Fruit fly (Drosophila melanogaster) whole organism, embryonic: ENCODE results near the gene mAcon1.

Source experiments
- CG10267 ChIP-seq: fragments of 200-800 bp; sonication (Bioruptor generic); optimal IDR thresholded peaks from 2 replicates; lab custom pipeline; 2018; ENCODE audit warnings: missing biosample characterization, mild to moderate bottlenecking, missing genetic modification characterization, moderate library complexity
- CG12155 ChIP-seq: fragments of 200-800 bp; sonication (Bioruptor generic); optimal IDR thresholded peaks from 3 replicates; lab custom pipeline; 2016; ENCODE audit warnings: missing biosample characterization, missing genetic modification characterization
- CG14667 ChIP-seq: fragments of 200-800 bp; sonication (Bioruptor generic); IDR thresholded peaks from 2 replicates; pipeline ENCODE4 v1.3.6; 2022; ENCODE audit warnings: missing biosample characterization, missing genetic modification characterization
- CG16815 ChIP-seq: fragments of 200-800 bp; sonication (Bioruptor generic); optimal IDR thresholded peaks from 3 replicates; lab custom pipeline; 2017; ENCODE audit warnings: missing biosample characterization, mild to moderate bottlenecking, missing genetic modification characterization
- CG16863 ChIP-seq: fragments of 200-800 bp; sonication (Bioruptor generic); optimal IDR thresholded peaks from 3 replicates; lab custom pipeline; 2016; ENCODE audit warnings: missing biosample characterization, missing genetic modification characterization
- CG17568 ChIP-seq: fragments of 200-800 bp; sonication (Bioruptor generic); optimal IDR thresholded peaks from 2 replicates; lab custom pipeline; 2018; ENCODE audit warnings: missing biosample characterization, mild to moderate bottlenecking, missing genetic modification characterization, moderate library complexity
- CG17802 ChIP-seq: fragments of 200-800 bp; sonication (Bioruptor generic); optimal IDR thresholded peaks from 2 replicates; lab custom pipeline; 2018; ENCODE audit warnings: missing biosample characterization, mild to moderate bottlenecking, missing genetic modification characterization, moderate library complexity
- CG2120 ChIP-seq: fragments of 200-800 bp; sonication (Bioruptor generic); optimal IDR thresholded peaks from 3 replicates; lab custom pipeline; 2016; ENCODE audit warnings: missing biosample characterization, missing genetic modification characterization
- CG2875 ChIP-seq: fragments of 200-800 bp; sonication (Bioruptor generic); optimal IDR thresholded peaks from 2 replicates; lab custom pipeline; 2017; ENCODE audit warnings: missing biosample characterization, mild to moderate bottlenecking, missing genetic modification characterization, missing genetic modification reagents
- CG33213 ChIP-seq: fragments of 200-800 bp; sonication (Bioruptor generic); optimal IDR thresholded peaks from 3 replicates; lab custom pipeline; 2016; ENCODE audit warnings: missing biosample characterization, missing genetic modification characterization
- CG4328 ChIP-seq: fragments of 200-800 bp; sonication (Bioruptor generic); optimal IDR thresholded peaks from 3 replicates; lab custom pipeline; 2017; ENCODE audit warnings: missing biosample characterization, missing genetic modification reagents, missing genetic modification characterization
- CG43689 ChIP-seq: fragments of 200-800 bp; sonication (Bioruptor generic); IDR thresholded peaks from 2 replicates; pipeline ENCODE4 v1.3.6; 2022; ENCODE audit warnings: missing biosample characterization, missing genetic modification characterization
- CG4617 ChIP-seq: fragments of 200-800 bp; sonication (Bioruptor generic); optimal IDR thresholded peaks from 3 replicates; lab custom pipeline; 2016; ENCODE audit warnings: missing biosample characterization, missing genetic modification characterization, borderline replicate concordance
- CG5180 ChIP-seq: fragments of 200-800 bp; sonication (Bioruptor generic); optimal IDR thresholded peaks from 3 replicates; lab custom pipeline; 2017; ENCODE audit warnings: missing biosample characterization, missing genetic modification characterization, mild to moderate bottlenecking, moderate library complexity, missing genetic modification reagents
- CG6791 ChIP-seq: fragments of 200-800 bp; sonication (Bioruptor generic); IDR thresholded peaks from 3 replicates; pipeline ENCODE4 v1.3.6; 2022; ENCODE audit warnings: missing biosample characterization, missing genetic modification characterization; ENCODE audit not compliant: partially characterized antibody
- CG7372 ChIP-seq: fragments of 200-800 bp; sonication (Bioruptor generic); IDR thresholded peaks from 2 replicates; pipeline ENCODE4 v1.3.6; 2022; ENCODE audit warnings: missing biosample characterization, missing genetic modification characterization
- CG8089 ChIP-seq: fragments of 200-800 bp; sonication (Bioruptor generic); optimal IDR thresholded peaks from 3 replicates; lab custom pipeline; 2016; ENCODE audit warnings: missing biosample characterization, missing genetic modification characterization
- CG9215 ChIP-seq: fragments of 200-800 bp; sonication (Bioruptor generic); IDR thresholded peaks from 2 replicates; pipeline ENCODE4 v1.3.6; 2022; ENCODE audit warnings: missing biosample characterization, missing genetic modification characterization
- CG9932 ChIP-seq: fragments of 200-800 bp; sonication (Bioruptor generic); IDR thresholded peaks from 2 replicates; pipeline ENCODE4 v1.3.6; 2022; ENCODE audit warnings: missing biosample characterization, missing genetic modification characterization
- D19A ChIP-seq: fragments of 200-800 bp; optimal IDR thresholded peaks from 3 replicates; lab custom pipeline; 2019; ENCODE audit warnings: missing biosample characterization, mild to moderate bottlenecking, missing genetic modification characterization, moderate library complexity
- Dfd ChIP-seq, 2 experiments: fragments of >200 bp; optimal IDR thresholded peaks; 2 replicates each; lab custom pipeline; 2017; ENCODE audit warnings: missing biosample characterization in 2 of 2, missing genetic modification characterization in 2 of 2
- E2f1 ChIP-seq: fragments of 200-800 bp; sonication (Bioruptor generic); IDR thresholded peaks from 2 replicates; pipeline ENCODE4 v1.3.6; 2022; ENCODE audit warnings: missing biosample characterization, missing genetic modification characterization
- Ets97D ChIP-seq: fragments of 200-800 bp; sonication (Bioruptor generic); optimal IDR thresholded peaks from 3 replicates; lab custom pipeline; 2016; ENCODE audit warnings: missing biosample characterization, missing genetic modification characterization
- H15 ChIP-seq: fragments of 200-800 bp; sonication (Bioruptor generic); IDR thresholded peaks from 3 replicates; pipeline ENCODE4 v1.3.6; 2022; ENCODE audit warnings: missing biosample characterization, missing genetic modification characterization
- HHEX ChIP-seq: fragments of 200-800 bp; sonication (Bioruptor generic); optimal IDR thresholded peaks from 3 replicates; lab custom pipeline; 2017; ENCODE audit warnings: missing biosample characterization, mild to moderate bottlenecking, missing genetic modification characterization, missing genetic modification reagents
- HmgZ ChIP-seq: fragments of 200-800 bp; sonication (Bioruptor generic); optimal IDR thresholded peaks from 2 replicates; lab custom pipeline; 2018; ENCODE audit warnings: missing biosample characterization, mild to moderate bottlenecking, missing genetic modification characterization
- Kr ChIP-seq: fragments of 200-800 bp; sonication (Bioruptor generic); optimal IDR thresholded peaks from 2 replicates; lab custom pipeline; 2017; ENCODE audit warnings: missing biosample characterization, mild to moderate bottlenecking, missing genetic modification characterization
- MESR4 ChIP-seq: fragments of 200-800 bp; sonication (Bioruptor generic); optimal IDR thresholded peaks from 2 replicates; lab custom pipeline; 2018; ENCODE audit warnings: missing biosample characterization, mild to moderate bottlenecking, missing genetic modification characterization, moderate library complexity
- Mad ChIP-seq: fragments of 200-800 bp; sonication (Bioruptor generic); optimal IDR thresholded peaks from 2 replicates; lab custom pipeline; 2016; ENCODE audit warnings: missing biosample characterization, missing genetic modification characterization
- Ravus ChIP-seq: fragments of 200-800 bp; sonication (Bioruptor generic); IDR thresholded peaks from 2 replicates; pipeline ENCODE4 v1.3.6; 2022; ENCODE audit warnings: missing biosample characterization, missing genetic modification characterization
- Rfx ChIP-seq: fragments of 200-800 bp; sonication (Bioruptor generic); IDR thresholded peaks from 2 replicates; pipeline ENCODE4 v1.3.6; 2022; ENCODE audit warnings: missing biosample characterization, missing genetic modification characterization
- Ssrp ChIP-seq: fragments of 200-800 bp; sonication (Bioruptor generic); optimal IDR thresholded peaks from 2 replicates; lab custom pipeline; 2018; ENCODE audit warnings: missing biosample characterization, mild to moderate bottlenecking, missing genetic modification characterization, moderate library complexity
- Taf1 ChIP-seq: fragments of 200-800 bp; sonication (Bioruptor generic); IDR thresholded peaks from 2 replicates; pipeline ENCODE4 v1.3.6; 2022; ENCODE audit warnings: missing biosample characterization, missing genetic modification characterization
- Vsx1 ChIP-seq: fragments of 200-800 bp; sonication (Bioruptor generic); optimal IDR thresholded peaks from 2 replicates; lab custom pipeline; 2017; ENCODE audit warnings: missing biosample characterization, mild to moderate bottlenecking, missing genetic modification characterization, missing genetic modification reagents
- dmrt11E ChIP-seq: fragments of 200-800 bp; sonication (Bioruptor generic); optimal IDR thresholded peaks from 3 replicates; lab custom pipeline; 2018; ENCODE audit warnings: missing biosample characterization, mild to moderate bottlenecking, missing genetic modification characterization, moderate library complexity
- ewg ChIP-seq: fragments of 200-800 bp; sonication (Bioruptor generic); optimal IDR thresholded peaks from 3 replicates; lab custom pipeline; 2017; ENCODE audit warnings: mild to moderate bottlenecking, missing biosample characterization, missing genetic modification reagents, missing genetic modification characterization
- her ChIP-seq: fragments of 200-800 bp; sonication (Bioruptor generic); optimal IDR thresholded peaks from 2 replicates; lab custom pipeline; 2016; ENCODE audit warnings: missing biosample characterization, missing genetic modification characterization
- jing ChIP-seq: fragments of 200-800 bp; sonication (Bioruptor generic); optimal IDR thresholded peaks from 2 replicates; lab custom pipeline; 2018; ENCODE audit warnings: missing biosample characterization, mild to moderate bottlenecking, missing genetic modification characterization
- lab ChIP-seq: fragments of 200-800 bp; sonication (Bioruptor generic); optimal IDR thresholded peaks from 3 replicates; lab custom pipeline; 2017; ENCODE audit warnings: missing biosample characterization, missing genetic modification characterization, mild to moderate bottlenecking, moderate library complexity, missing genetic modification reagents
- lbe ChIP-seq: fragments of 200-800 bp; sonication (Bioruptor generic); optimal IDR thresholded peaks from 2 replicates; lab custom pipeline; 2016; ENCODE audit warnings: missing biosample characterization, mild to moderate bottlenecking, missing genetic modification characterization
- lola ChIP-seq, 3 experiments: fragments of >200 bp in 2 of 3; fragments of 200-800 bp in 1 of 3; sonication (Bioruptor generic) in 1 of 3; optimal IDR thresholded peaks; 2 replicates each; lab custom pipeline; 2017 to 2019; ENCODE audit warnings: missing biosample characterization in 3 of 3, missing genetic modification characterization in 3 of 3, mild to moderate bottlenecking in 1 of 3, moderate library complexity in 1 of 3
- org-1 ChIP-seq: fragments of 200-800 bp; sonication (Bioruptor generic); optimal IDR thresholded peaks from 2 replicates; lab custom pipeline; 2017; ENCODE audit warnings: missing biosample characterization, missing genetic modification characterization
- pho ChIP-seq: fragments of 200-800 bp; sonication (Bioruptor generic); optimal IDR thresholded peaks from 2 replicates; lab custom pipeline; 2016; ENCODE audit warnings: missing biosample characterization, missing genetic modification characterization
- sna ChIP-seq: fragments of 200-800 bp; sonication (Bioruptor generic); IDR thresholded peaks from 2 replicates; pipeline ENCODE4 v1.3.6; 2022; ENCODE audit warnings: missing biosample characterization, missing genetic modification characterization; ENCODE audit not compliant: partially characterized antibody
- sob ChIP-seq: fragments of 200-800 bp; sonication (Bioruptor generic); IDR thresholded peaks from 2 replicates; pipeline ENCODE4 v1.3.6; 2022; ENCODE audit warnings: missing biosample characterization, missing genetic modification characterization
- tll ChIP-seq, 2 experiments: fragments of 200-800 bp in 1 of 2; fragments of >200 bp in 1 of 2; sonication (Bioruptor generic) in 1 of 2; optimal IDR thresholded peaks; 2 replicates each; lab custom pipeline; 2017 to 2019; ENCODE audit warnings: missing biosample characterization in 2 of 2, missing genetic modification characterization in 2 of 2, mild to moderate bottlenecking in 1 of 2, moderate library complexity in 1 of 2
- trem ChIP-seq: fragments of 200-800 bp; optimal IDR thresholded peaks from 3 replicates; lab custom pipeline; 2019; ENCODE audit warnings: missing biosample characterization, mild to moderate bottlenecking, missing genetic modification characterization, moderate library complexity
- unc-4 ChIP-seq: fragments of 200-800 bp; sonication (Bioruptor generic); IDR thresholded peaks from 2 replicates; pipeline ENCODE4 v1.3.6; 2022; ENCODE audit warnings: missing biosample characterization, missing genetic modification characterization; ENCODE audit not compliant: partially characterized antibody
- vfl ChIP-seq: fragments of 200-800 bp; sonication (Bioruptor generic); optimal IDR thresholded peaks from 2 replicates; lab custom pipeline; 2016; ENCODE audit warnings: missing biosample characterization, missing genetic modification characterization
- wek ChIP-seq: fragments of 200-800 bp; sonication (Bioruptor generic); optimal IDR thresholded peaks from 3 replicates; lab custom pipeline; 2018; ENCODE audit warnings: missing biosample characterization, mild to moderate bottlenecking, missing genetic modification characterization, moderate library complexity
- zfh1 ChIP-seq: fragments of 200-800 bp; sonication (Bioruptor generic); IDR thresholded peaks from 3 replicates; pipeline ENCODE4 v1.3.6; 2022; ENCODE audit warnings: missing biosample characterization, missing genetic modification characterization

Gene mAcon1

dm6 chr2L:21166422-21166821 lies 1.9 kb upstream of the mAcon1 start (continued):
- TF ChIP-seq HHEX (GFP tag; lab: Kevin White, UChicago) = no peak
- TF ChIP-seq Taf1 (GFP tag; lab: Robert Waterston, UW) = no peak
- peak; percentile 16 for TF ChIP-seq trem (tag; lab: Kevin White, UChicago)
- TF ChIP-seq tll (GFP tag; optimal IDR thresholded peaks at IDR 0.05; lab: Kevin White, UChicago) = no peak
- peak; percentile 27 for TF ChIP-seq CG4617
- no peak for TF ChIP-seq H15 (GFP tag; lab: Robert Waterston, UW)
- TF ChIP-seq CG14667 (GFP tag; lab: Robert Waterston, UW) = no peak
- TF ChIP-seq jing (GFP tag; lab: Kevin White, UChicago) = no peak
- TF ChIP-seq unc-4 = no peak
- no peak for TF ChIP-seq E2f1 (GFP tag; lab: Robert Waterston, UW)
- TF ChIP-seq CG8089 (GFP tag; lab: Kevin White, UChicago) = no peak
- no peak for TF ChIP-seq Dfd (GFP tag; optimal IDR thresholded peaks at IDR 0.05; lab: Kevin White, UChicago)
- TF ChIP-seq lbe = no peak
- TF ChIP-seq org-1 (GFP tag; lab: Kevin White, UChicago) = no peak
- no peak for TF ChIP-seq vfl (GFP tag; lab: Kevin White, UChicago)
- no peak for TF ChIP-seq CG12155 (GFP tag; lab: Kevin White, UChicago)
- TF ChIP-seq Ravus = no peak
- TF ChIP-seq CG9932 (GFP tag; lab: Robert Waterston, UW) = 0 out of 2 replicates have a peak, but pooled peaks have one; percentile 8
- peak; percentile 82 for TF ChIP-seq MESR4 (GFP tag; lab: Kevin White, UChicago)
- peak; percentile 7 for TF ChIP-seq CG33213
- TF ChIP-seq Kr (GFP tag; lab: Kevin White, UChicago) = no peak
- no peak for TF ChIP-seq CG43689 (GFP tag; lab: Robert Waterston, UW)
- TF ChIP-seq Ssrp = no peak
- TF ChIP-seq CG5180 (GFP tag; lab: Kevin White, UChicago) = no peak
- peak; percentile 8 for TF ChIP-seq CG2120 (GFP tag; lab: Kevin White, UChicago)
- peak; percentile 89 for TF ChIP-seq CG10267
- no peak for TF ChIP-seq dmrt11E (tag; lab: Kevin White, UChicago)
- TF ChIP-seq Ets97D (GFP tag; lab: Kevin White, UChicago) = peak; percentile 10
- no peak for TF ChIP-seq her
- TF ChIP-seq sna (GFP tag; lab: Robert Waterston, UW) = 0 out of 2 replicates have a peak, but pooled peaks have one; percentile 11
- TF ChIP-seq CG7372 = no peak
- TF ChIP-seq Vsx1 (GFP tag; lab: Kevin White, UChicago) = no peak
- no peak for TF ChIP-seq zfh1 (GFP tag; lab: Robert Waterston, UW)
- no peak for TF ChIP-seq Mad (GFP tag; lab: Kevin White, UChicago)
- no peak for TF ChIP-seq sob
- no peak for TF ChIP-seq D19A (tag; lab: Kevin White, UChicago)
- no peak for TF ChIP-seq lola (GFP tag; optimal IDR thresholded peaks at IDR 0.05; lab: Kevin White, UChicago)
- TF ChIP-seq pho (GFP tag; lab: Kevin White, UChicago) = no peak
- TF ChIP-seq wek (GFP tag; lab: Kevin White, UChicago) = no peak
- TF ChIP-seq CG2875 (GFP tag; lab: Kevin White, UChicago) = no peak
- TF ChIP-seq HmgZ = peak; percentile 44
- peak; percentile 22; the same call in 1 of the 2 replicates for TF ChIP-seq Rfx (GFP tag; lab: Robert Waterston, UW)
- no peak for TF ChIP-seq lab (GFP tag; lab: Kevin White, UChicago)
- no peak for TF ChIP-seq CG16815 (GFP tag; lab: Kevin White, UChicago)
- no peak for TF ChIP-seq CG6791 (GFP tag; lab: Robert Waterston, UW)
- no peak for TF ChIP-seq ewg (GFP tag; lab: Kevin White, UChicago)
- no peak for TF ChIP-seq CG17568 (GFP tag; lab: Kevin White, UChicago)
- no peak for TF ChIP-seq CG4328 (GFP tag; lab: Kevin White, UChicago)
- TF ChIP-seq CG9215 (GFP tag; lab: Robert Waterston, UW) = no peak
- TF ChIP-seq CG17802 (tag; lab: Kevin White, UChicago) = no peak
- no peak for TF ChIP-seq CG16863
